Fruit fly (Drosophila melanogaster): ENCODE results near the gene CG14132.
A peak's percentile ranks its signal among the peaks of the same experiment; 100 is the strongest.

Gene CG14132

dm6 chr3L:11683819-11684521, 31.1 kb downstream of the CG14132 start, which contains the start of gene Sugb (continued):
- no peak for TF ChIP-seq fd64A (GFP tag; optimal IDR thresholded peaks at IDR 0.05)
- TF ChIP-seq CG13123 (GFP tag; optimal IDR thresholded peaks at IDR 0.05) = no peak
- no peak for TF ChIP-seq jing (GFP tag; optimal IDR thresholded peaks at IDR 0.05)
- no peak for TF ChIP-seq toy (GFP tag; IDR thresholded peaks at IDR 0.05)
- no peak for TF ChIP-seq CG5953 (GFP tag; IDR thresholded peaks at IDR 0.05)
- TF ChIP-seq CG6175 (GFP tag; IDR thresholded peaks at IDR 0.05) = 0 out of 3 replicates have a peak, but pooled peaks have one; percentile 39
- TF ChIP-seq Hr51 (GFP tag; optimal IDR thresholded peaks at IDR 0.05) = peak; percentile 52 to 57
- TF ChIP-seq shn (GFP tag; optimal IDR thresholded peaks at IDR 0.05) = no peak
- no peak for TF ChIP-seq da (GFP tag; optimal IDR thresholded peaks at IDR 0.05)
- peak; percentile 79 for TF ChIP-seq CG30403 (GFP tag; optimal IDR thresholded peaks at IDR 0.05)
- TF ChIP-seq Dip2 (GFP tag; IDR thresholded peaks at IDR 0.05) = no peak
- TF ChIP-seq wdn (GFP tag; IDR thresholded peaks at IDR 0.05) = no peak
- TF ChIP-seq gcm2 (GFP tag; optimal IDR thresholded peaks at IDR 0.05) = peak; percentile 61
- TF ChIP-seq CG17612 (GFP tag; IDR thresholded peaks at IDR 0.05) = no peak
- peak; percentile 73 for TF ChIP-seq CG15269 (tag; optimal IDR thresholded peaks at IDR 0.05)

dm6 chr3L:11681794-11682193, 33.3 kb downstream of the CG14132 start, which contains the start of gene TfIIEalpha:
TfIIEalpha (plus strand) TSS chr3L:11682038.
- TF ChIP-seq Dip3 (GFP tag; optimal IDR thresholded peaks at IDR 0.05) = no peak
- TF ChIP-seq sqz (GFP tag; optimal IDR thresholded peaks at IDR 0.05) = no peak
- no peak for TF ChIP-seq CG14965 (GFP tag; optimal IDR thresholded peaks at IDR 0.05; ENCODE audit: borderline replicate concordance)
- TF ChIP-seq Jarid2 (GFP tag; optimal IDR thresholded peaks at IDR 0.05) = no peak
- no peak for TF ChIP-seq CG18476 (GFP tag; optimal IDR thresholded peaks at IDR 0.05)
- peak; percentile 8 for TF ChIP-seq bcd (GFP tag; optimal IDR thresholded peaks at IDR 0.05)
- TF ChIP-seq MBD-R2 (GFP tag; IDR thresholded peaks at IDR 0.05) = peak; percentile 89
- no peak for TF ChIP-seq salm (tag; optimal IDR thresholded peaks at IDR 0.05)
- no peak for TF ChIP-seq ham (GFP tag; IDR thresholded peaks at IDR 0.05)
- no peak for TF ChIP-seq CG11723 (GFP tag; optimal IDR thresholded peaks at IDR 0.05)
- TF ChIP-seq ssp (GFP tag; IDR thresholded peaks at IDR 0.05) = no peak
- TF ChIP-seq CG6813 (GFP tag; optimal IDR thresholded peaks at IDR 0.05) = no peak
- TF ChIP-seq sug (tag; optimal IDR thresholded peaks at IDR 0.05) = peak; percentile 27
- peak; percentile 83 for TF ChIP-seq Dp (GFP tag; optimal IDR thresholded peaks at IDR 0.05)
- peak in 1 of 2 experiments; percentile 4 for TF ChIP-seq insv (GFP tag; optimal IDR thresholded peaks at IDR 0.05)
- no peak for TF ChIP-seq wor (GFP tag; IDR thresholded peaks at IDR 0.05)
- TF ChIP-seq lola (GFP tag; optimal IDR thresholded peaks at IDR 0.05) = peak in 1 of 3 experiments; percentile 2
- no peak for TF ChIP-seq ash1 (GFP tag; optimal IDR thresholded peaks at IDR 0.05)
- peak; percentile 0 for TF ChIP-seq gem (tag; optimal IDR thresholded peaks at IDR 0.05)
- TF ChIP-seq CG2120 (GFP tag; optimal IDR thresholded peaks at IDR 0.05) = peak; percentile 37
- no peak for TF ChIP-seq jumu (GFP tag; optimal IDR thresholded peaks at IDR 0.05)
- TF ChIP-seq CG30403 (GFP tag; optimal IDR thresholded peaks at IDR 0.05) = no peak
- no peak for TF ChIP-seq fd102C (GFP tag; optimal IDR thresholded peaks at IDR 0.05)
- TF ChIP-seq CG16779 (GFP tag; IDR thresholded peaks at IDR 0.05) = no peak
- no peak for TF ChIP-seq CG4854 (GFP tag; optimal IDR thresholded peaks at IDR 0.05)
- TF ChIP-seq CG2678 (tag; optimal IDR thresholded peaks at IDR 0.05) = no peak
- TF ChIP-seq tna (GFP tag; IDR thresholded peaks at IDR 0.05; ENCODE audit: partially characterized antibody) = no peak
- no peak for TF ChIP-seq Oaz (GFP tag; IDR thresholded peaks at IDR 0.05)
- TF ChIP-seq dmrt11E (tag; optimal IDR thresholded peaks at IDR 0.05) = no peak
- TF ChIP-seq gce (GFP tag; IDR thresholded peaks at IDR 0.05) = no peak
- TF ChIP-seq GATAe (GFP tag; conservative IDR thresholded peaks at IDR 0.05) = no peak
- no peak for TF ChIP-seq ase (GFP tag; IDR thresholded peaks at IDR 0.05)
- no peak for TF ChIP-seq CG12071 (GFP tag; optimal IDR thresholded peaks at IDR 0.05)
- TF ChIP-seq nau (GFP tag; optimal IDR thresholded peaks at IDR 0.05) = no peak
- TF ChIP-seq Mrtf (GFP tag; IDR thresholded peaks at IDR 0.05) = no peak

Measured in whole organism, embryonic.